Worm (Caenorhabditis elegans): ENCODE data around the gene snx-13.
A peak's percentile ranks its signal among the peaks of the same experiment; 100 is the strongest.

ce11 chrIV:17087384-17088099, at the start of gene snx-13, which contains the start of gene snr-1:
- TF ChIP-seq nhr-237 (tag; optimal IDR thresholded peaks at IDR 0.05) = no peak
- no peak for TF ChIP-seq tbx-2 (tag; optimal IDR thresholded peaks at IDR 0.05)
- no peak for TF ChIP-seq nhr-11 (tag; optimal IDR thresholded peaks at IDR 0.05)
- peak; percentile 19 for TF ChIP-seq fkh-10 (GFP tag; optimal IDR thresholded peaks at IDR 0.05)
- peak; percentile 73 for TF ChIP-seq nhr-23 (tag; optimal IDR thresholded peaks at IDR 0.05)
- TF ChIP-seq pqm-1 (tag; optimal IDR thresholded peaks at IDR 0.05) = peak; percentile 1
- peak; percentile 56 for TF ChIP-seq lsy-12 (tag; optimal IDR thresholded peaks at IDR 0.05)
- peak; percentile 29 for TF ChIP-seq R02D3.7 (tag; optimal IDR thresholded peaks at IDR 0.05)
- peak; percentile 77 for TF ChIP-seq nfya-1 (tag; optimal IDR thresholded peaks at IDR 0.05; ENCODE audit: insufficient read depth)
- TF ChIP-seq nhr-25 (tag; optimal IDR thresholded peaks at IDR 0.05) = peak; percentile 41
